Fruit fly (Drosophila melanogaster) whole organism, embryonic: ENCODE measurements around the gene Rchy1.

Experiments
- Adf1 ChIP-seq: fragments of 200-800 bp; sonication (Bioruptor generic); IDR thresholded peaks from 2 replicates; pipeline ENCODE4 v1.3.6; 2022; ENCODE audit warnings: missing biosample characterization, missing genetic modification characterization
- B-H1 ChIP-seq: fragments of 200-800 bp; sonication (Bioruptor generic); IDR thresholded peaks from 3 replicates; pipeline ENCODE4 v1.3.6; 2022; ENCODE audit warnings: missing biosample characterization, missing genetic modification characterization
- CG10462 ChIP-seq: fragments of 200-800 bp; sonication (Bioruptor generic); optimal IDR thresholded peaks from 2 replicates; lab custom pipeline; 2016; ENCODE audit warnings: missing biosample characterization, missing genetic modification characterization
- CG12071 ChIP-seq: fragments of 200-800 bp; sonication (Bioruptor generic); optimal IDR thresholded peaks from 3 replicates; lab custom pipeline; 2018; ENCODE audit warnings: missing biosample characterization, mild to moderate bottlenecking, missing genetic modification characterization
- CG12236 ChIP-seq: fragments of 200-800 bp; sonication (Bioruptor generic); optimal IDR thresholded peaks from 2 replicates; lab custom pipeline; 2016; ENCODE audit warnings: missing biosample characterization, missing genetic modification characterization
- CG13775 ChIP-seq: fragments of 200-800 bp; sonication (Bioruptor generic); optimal IDR thresholded peaks from 3 replicates; lab custom pipeline; 2017; ENCODE audit warnings: missing biosample characterization, mild to moderate bottlenecking, missing genetic modification characterization
- CG15269 ChIP-seq: fragments of 200-800 bp; sonication (Bioruptor generic); optimal IDR thresholded peaks from 2 replicates; lab custom pipeline; 2018; ENCODE audit warnings: missing biosample characterization, mild to moderate bottlenecking, missing genetic modification characterization, moderate library complexity
- CG1602 ChIP-seq: fragments of 200-800 bp; sonication (Bioruptor generic); optimal IDR thresholded peaks from 3 replicates; lab custom pipeline; 2016; ENCODE audit warnings: missing biosample characterization, missing genetic modification characterization
- CG18011 ChIP-seq: fragments of 200-800 bp; sonication (Bioruptor generic); optimal IDR thresholded peaks from 2 replicates; lab custom pipeline; 2017; ENCODE audit warnings: missing biosample characterization, missing genetic modification characterization, mild to moderate bottlenecking, moderate library complexity, missing genotype
- CG2889 ChIP-seq: fragments of 200-800 bp; sonication (Bioruptor generic); IDR thresholded peaks from 3 replicates; pipeline ENCODE4 v1.3.6; 2022; ENCODE audit warnings: missing biosample characterization, missing genetic modification characterization
- CG30020 ChIP-seq: fragments of 200-800 bp; optimal IDR thresholded peaks from 2 replicates; lab custom pipeline; 2019; ENCODE audit warnings: missing biosample characterization, mild to moderate bottlenecking, missing genetic modification characterization, moderate library complexity
- CG31441 ChIP-seq: fragments of 200-800 bp; sonication (Bioruptor generic); IDR thresholded peaks from 2 replicates; pipeline ENCODE4 v1.3.6; 2022; ENCODE audit warnings: missing biosample characterization, missing genetic modification characterization
- CG32532 ChIP-seq: fragments of 200-800 bp; sonication (Bioruptor generic); IDR thresholded peaks from 2 replicates; pipeline ENCODE4 v1.3.6; 2022; ENCODE audit warnings: missing biosample characterization, missing genetic modification characterization
- CG3281 ChIP-seq: fragments of 200-800 bp; sonication (Bioruptor generic); optimal IDR thresholded peaks from 3 replicates; lab custom pipeline; 2017; ENCODE audit warnings: missing biosample characterization, mild to moderate bottlenecking, missing genetic modification characterization
- CG3407 ChIP-seq: fragments of 200-800 bp; sonication (Bioruptor generic); optimal IDR thresholded peaks from 2 replicates; lab custom pipeline; 2018; ENCODE audit warnings: missing biosample characterization, mild to moderate bottlenecking, missing genetic modification characterization
- CG7372 ChIP-seq: fragments of 200-800 bp; sonication (Bioruptor generic); IDR thresholded peaks from 2 replicates; pipeline ENCODE4 v1.3.6; 2022; ENCODE audit warnings: missing biosample characterization, missing genetic modification characterization
- CG9797 ChIP-seq: fragments of 200-800 bp; sonication (Bioruptor generic); optimal IDR thresholded peaks from 3 replicates; lab custom pipeline; 2018; ENCODE audit warnings: missing biosample characterization, mild to moderate bottlenecking, missing genetic modification characterization
- CG9817 ChIP-seq: fragments of 200-800 bp; sonication (Bioruptor generic); optimal IDR thresholded peaks from 2 replicates; lab custom pipeline; 2018; ENCODE audit warnings: missing biosample characterization, mild to moderate bottlenecking, missing genetic modification characterization, moderate library complexity
- Chrac-16 ChIP-seq: fragments of 200-800 bp; sonication (Bioruptor generic); optimal IDR thresholded peaks from 3 replicates; lab custom pipeline; 2016; ENCODE audit warnings: missing biosample characterization, missing genetic modification characterization
- HHEX ChIP-seq: fragments of 200-800 bp; sonication (Bioruptor generic); optimal IDR thresholded peaks from 3 replicates; lab custom pipeline; 2017; ENCODE audit warnings: missing biosample characterization, mild to moderate bottlenecking, missing genetic modification characterization, missing genetic modification reagents
- HLH4C ChIP-seq: fragments of 200-800 bp; sonication (Bioruptor generic); IDR thresholded peaks from 3 replicates; pipeline ENCODE4 v1.3.6; 2022; ENCODE audit warnings: missing biosample characterization, missing genetic modification characterization; ENCODE audit not compliant: partially characterized antibody
- Hr51 ChIP-seq, 2 experiments: fragments of 200-800 bp; sonication (Bioruptor generic); optimal IDR thresholded peaks; 2 replicates in 1 of 2; 3 replicates in 1 of 2; lab custom pipeline; 2016 to 2018; ENCODE audit warnings: missing biosample characterization in 2 of 2, missing genetic modification characterization in 2 of 2, mild to moderate bottlenecking in 1 of 2, moderate library complexity in 1 of 2
- Mes4 ChIP-seq: fragments of 200-800 bp; sonication (Bioruptor generic); optimal IDR thresholded peaks from 2 replicates; lab custom pipeline; 2016; ENCODE audit warnings: missing biosample characterization, missing genetic modification characterization
- Nf-YB ChIP-seq: fragments of 200-800 bp; sonication (Bioruptor generic); optimal IDR thresholded peaks from 3 replicates; lab custom pipeline; 2019; ENCODE audit warnings: missing biosample characterization, mild to moderate bottlenecking, missing genetic modification characterization, moderate library complexity
- Oaz ChIP-seq: fragments of 200-800 bp; sonication (Bioruptor generic); IDR thresholded peaks from 2 replicates; pipeline ENCODE4 v1.3.6; 2022; ENCODE audit warnings: missing biosample characterization, missing genetic modification characterization
- Trl ChIP-seq, 3 experiments: fragments of >200 bp in 2 of 3; fragments of 200-800 bp in 1 of 3; sonication (Bioruptor generic) in 1 of 3; optimal IDR thresholded peaks; 2 replicates in 1 of 3; 3 replicates in 2 of 3; lab custom pipeline; 2016 to 2017; ENCODE audit warnings: missing biosample characterization in 1 of 3, missing genetic modification characterization in 1 of 3
- aop ChIP-seq: fragments of 200-800 bp; sonication (Bioruptor generic); IDR thresholded peaks from 2 replicates; pipeline ENCODE4 v1.3.6; 2022; ENCODE audit warnings: missing biosample characterization, missing genetic modification characterization
- ato ChIP-seq: fragments of 200-800 bp; sonication (Bioruptor generic); IDR thresholded peaks from 2 replicates; pipeline ENCODE4 v1.3.6; 2022; ENCODE audit warnings: missing biosample characterization, missing genetic modification characterization; ENCODE audit not compliant: partially characterized antibody
- bab2 ChIP-seq: fragments of 200-800 bp; sonication (Bioruptor generic); optimal IDR thresholded peaks from 2 replicates; lab custom pipeline; 2016; ENCODE audit warnings: missing biosample characterization, missing genetic modification characterization
- chinmo ChIP-seq: fragments of 200-800 bp; sonication (Bioruptor generic); IDR thresholded peaks from 4 replicates; pipeline ENCODE4 v1.3.6; 2022; ENCODE audit warnings: missing biosample characterization, missing genetic modification characterization; ENCODE audit not compliant: partially characterized antibody
- dimm ChIP-seq: fragments of 200-800 bp; sonication (Bioruptor generic); IDR thresholded peaks from 2 replicates; pipeline ENCODE4 v1.3.6; 2022; ENCODE audit warnings: missing biosample characterization, missing genetic modification characterization
- emc ChIP-seq: fragments of 200-800 bp; sonication (Bioruptor generic); optimal IDR thresholded peaks from 2 replicates; lab custom pipeline; 2016; ENCODE audit warnings: missing biosample characterization, missing genetic modification characterization
- ewg ChIP-seq: fragments of 200-800 bp; sonication (Bioruptor generic); optimal IDR thresholded peaks from 3 replicates; lab custom pipeline; 2017; ENCODE audit warnings: mild to moderate bottlenecking, missing biosample characterization, missing genetic modification reagents, missing genetic modification characterization
- fru ChIP-seq: fragments of >200 bp; optimal IDR thresholded peaks from 2 replicates; lab custom pipeline; 2017
- ham ChIP-seq: fragments of 200-800 bp; sonication (Bioruptor generic); IDR thresholded peaks from 2 replicates; pipeline ENCODE4 v1.3.6; 2022; ENCODE audit warnings: missing biosample characterization, missing genetic modification characterization
- her ChIP-seq: fragments of 200-800 bp; sonication (Bioruptor generic); optimal IDR thresholded peaks from 2 replicates; lab custom pipeline; 2016; ENCODE audit warnings: missing biosample characterization, missing genetic modification characterization
- inv ChIP-seq: fragments of 200-800 bp; sonication (Bioruptor generic); IDR thresholded peaks from 2 replicates; pipeline ENCODE4 v1.3.6; 2022; ENCODE audit warnings: missing biosample characterization, missing genetic modification characterization; ENCODE audit not compliant: partially characterized antibody
- kay ChIP-seq: fragments of 200-800 bp; sonication (Bioruptor generic); optimal IDR thresholded peaks from 2 replicates; lab custom pipeline; 2016; ENCODE audit warnings: missing biosample characterization, missing genetic modification characterization
- onecut ChIP-seq: fragments of 200-800 bp; sonication (Bioruptor generic); IDR thresholded peaks from 2 replicates; pipeline ENCODE4 v1.3.6; 2022; ENCODE audit warnings: missing biosample characterization, missing genetic modification characterization
- otp ChIP-seq: fragments of 200-800 bp; sonication (Bioruptor generic); IDR thresholded peaks from 3 replicates; pipeline ENCODE4, ENCODE4 v1.3.6; 2022; ENCODE audit warnings: missing biosample characterization, missing genetic modification characterization
- pita ChIP-seq: fragments of 200-800 bp; sonication (Bioruptor generic); optimal IDR thresholded peaks from 2 replicates; lab custom pipeline; 2017; ENCODE audit warnings: missing biosample characterization, mild to moderate bottlenecking, missing genetic modification characterization
- pnt ChIP-seq: fragments of 200-800 bp; sonication (Bioruptor generic); optimal IDR thresholded peaks from 3 replicates; lab custom pipeline; 2016; ENCODE audit warnings: missing biosample characterization, missing genetic modification characterization
- salm ChIP-seq: fragments of 200-800 bp; sonication (Bioruptor generic); optimal IDR thresholded peaks from 2 replicates; lab custom pipeline; 2018; ENCODE audit warnings: missing biosample characterization, mild to moderate bottlenecking, missing genetic modification characterization
- seq ChIP-seq: fragments of 200-800 bp; sonication (Bioruptor generic); IDR thresholded peaks from 2 replicates; pipeline ENCODE4 v1.3.6; 2022; ENCODE audit warnings: missing biosample characterization, missing genetic modification characterization
- sim ChIP-seq: fragments of 200-800 bp; sonication (Bioruptor generic); IDR thresholded peaks from 2 replicates; pipeline ENCODE4 v1.3.6; 2022; ENCODE audit warnings: missing biosample characterization, missing genetic modification characterization
- slou ChIP-seq: fragments of 200-800 bp; sonication (Bioruptor generic); optimal IDR thresholded peaks from 3 replicates; lab custom pipeline; 2016; ENCODE audit warnings: missing biosample characterization, missing genetic modification characterization
- tup ChIP-seq: fragments of 200-800 bp; sonication (Bioruptor generic); optimal IDR thresholded peaks from 2 replicates; lab custom pipeline; 2016; ENCODE audit warnings: missing biosample characterization, mild to moderate bottlenecking, missing genetic modification characterization, moderate library complexity
- z ChIP-seq: fragments of 200-800 bp; sonication (Bioruptor generic); IDR thresholded peaks from 3 replicates; pipeline ENCODE4 v1.3.6; 2022; ENCODE audit warnings: missing biosample characterization, missing genetic modification characterization
- zfh1 ChIP-seq: fragments of 200-800 bp; sonication (Bioruptor generic); IDR thresholded peaks from 3 replicates; pipeline ENCODE4 v1.3.6; 2022; ENCODE audit warnings: missing biosample characterization, missing genetic modification characterization

The Rchy1 gene

DNA sequence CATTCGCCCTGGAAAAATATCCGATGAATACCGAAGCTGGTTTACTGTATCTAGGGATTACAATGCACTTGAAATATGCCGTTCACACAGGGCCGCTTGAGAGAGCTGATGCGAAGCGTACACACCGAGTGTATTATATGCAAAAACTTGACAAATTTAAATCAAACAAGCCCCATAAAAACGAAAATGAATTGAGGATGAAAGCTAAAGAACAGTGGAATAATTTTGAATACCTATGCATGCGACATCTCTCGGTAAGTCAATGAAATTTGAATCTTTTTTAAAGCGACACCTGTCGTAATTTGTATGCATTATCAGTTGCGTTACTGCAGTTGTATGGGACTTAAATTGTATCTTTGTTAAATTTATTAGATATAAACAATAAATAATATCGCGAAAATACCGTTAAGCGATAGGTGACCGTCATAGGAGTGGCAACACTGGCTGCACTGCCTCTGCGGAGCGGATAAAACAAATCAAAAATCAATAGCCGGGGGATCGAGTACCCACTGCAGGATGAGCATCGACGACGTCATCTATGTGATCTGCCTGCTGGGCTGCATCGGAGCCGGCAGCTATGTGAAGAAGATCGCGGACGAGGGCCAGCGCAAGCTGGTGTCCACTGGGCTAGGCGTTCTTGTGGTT is 9.4 kb downstream of the Rchy1 start, which contains the start of gene frj (continued):
- TF ChIP-seq CG1602 (peak; percentile 66), CG9797 (GFP tag; lab: Kevin White, UChicago) (peak; percentile 94), Hr51 (GFP tag; optimal IDR thresholded peaks at IDR 0.05; lab: Kevin White, UChicago) (peak; percentile 60 to 64), chinmo (0 out of 4 replicates have a peak, but pooled peaks have one; percentile 59), tup (GFP tag; lab: Kevin White, UChicago) (no peak), CG2889 (0 out of 3 replicates have a peak, but pooled peaks have one; percentile 5), CG3281 (GFP tag; lab: Kevin White, UChicago) (peak; percentile 49), CG31441 (GFP tag; lab: Robert Waterston, UW) (peak; percentile 73), zfh1 (GFP tag; lab: Robert Waterston, UW) (peak; percentile 59; the same call in 2 of the 3 replicates), HHEX (GFP tag; lab: Kevin White, UChicago) (no peak), CG30020 (tag; lab: Kevin White, UChicago) (peak; percentile 95), CG7372 (GFP tag; lab: Robert Waterston, UW) (no peak), CG13775 (GFP tag; lab: Kevin White, UChicago) (peak; percentile 69), CG10462 (GFP tag; lab: Kevin White, UChicago) (peak; percentile 29), Adf1 (GFP tag; lab: Robert Waterston, UW) (no peak), ewg (GFP tag; lab: Kevin White, UChicago) (peak; percentile 52), dimm (GFP tag; lab: Robert Waterston, UW) (no peak), CG15269 (tag; lab: Kevin White, UChicago) (peak; percentile 69), inv (GFP tag; lab: Robert Waterston, UW) (peak; percentile 52; the same call in 1 of the 2 replicates), bab2 (GFP tag; lab: Kevin White, UChicago) (peak; percentile 67), B-H1 (peak; percentile 39; the same call in 1 of the 3 replicates), aop (GFP tag; lab: Robert Waterston, UW) (peak; percentile 31; the same call in 1 of the 2 replicates), CG9817 (tag; lab: Kevin White, UChicago) (peak; percentile 62), sim (no peak), Oaz (GFP tag; lab: Robert Waterston, UW) (0 out of 2 replicates have a peak, but pooled peaks have one; percentile 41), CG32532 (GFP tag; lab: Robert Waterston, UW) (peak; percentile 77), HLH4C (GFP tag; lab: Robert Waterston, UW) (0 out of 3 replicates have a peak, but pooled peaks have one; percentile 45), Mes4 (GFP tag; lab: Kevin White, UChicago) (no peak), ato (GFP tag; lab: Robert Waterston, UW) (0 out of 2 replicates have a peak, but pooled peaks have one; percentile 14), CG3407 (no peak), fru (lab: Kevin White, UChicago) (no peak), onecut (peak; percentile 66), kay (GFP tag; lab: Kevin White, UChicago) (no peak), CG12236 (GFP tag; lab: Kevin White, UChicago) (peak; percentile 31), emc (GFP tag; lab: Kevin White, UChicago) (peak; percentile 41), Chrac-16 (peak; percentile 63), CG12071 (GFP tag; lab: Kevin White, UChicago) (no peak), pnt (GFP tag; lab: Kevin White, UChicago) (peak; percentile 81), her (GFP tag; lab: Kevin White, UChicago) (peak; percentile 48), salm (tag; lab: Kevin White, UChicago) (peak; percentile 36), CG18011 (no peak), seq (GFP tag; lab: Robert Waterston, UW) (no peak), ham (GFP tag; lab: Robert Waterston, UW) (no peak), z (GFP tag; lab: Robert Waterston, UW) (0 out of 3 replicates have a peak, but pooled peaks have one; percentile 38), otp (GFP tag; lab: Robert Waterston, UW) (peak; percentile 67; the same call in 2 of the 3 replicates), pita (GFP tag; lab: Kevin White, UChicago) (no peak), Nf-YB (GFP tag; lab: Kevin White, UChicago) (no peak), slou (GFP tag; lab: Kevin White, UChicago) (peak; percentile 37), Trl (optimal IDR thresholded peaks at IDR 0.05; lab: Kevin White, UChicago) (no peak), Trl (GFP tag; optimal IDR thresholded peaks at IDR 0.05; lab: Kevin White, UChicago) (peak; percentile 64)
